Worm (Caenorhabditis elegans) whole organism, mixed stage, embryonic: Measurements from ENCODE around the gene F44D12.6.

Experiments
- ceh-39 ChIP-seq: fragments of 150-350 bp; optimal IDR thresholded peaks from 2 replicates; lab custom pipeline; 2014; ENCODE audit warnings: missing biosample characterization, missing genetic modification characterization
- ces-1 ChIP-seq: fragments of 150-350 bp; optimal IDR thresholded peaks from 2 replicates; lab custom pipeline; 2014; ENCODE audit warnings: missing biosample characterization, missing genetic modification reagents, missing genetic modification characterization
- drap-1 ChIP-seq: fragments of 200-800 bp; sonication (Bioruptor generic); optimal IDR thresholded peaks from 3 replicates; lab custom pipeline; 2018; ENCODE audit warnings: mild to moderate bottlenecking, missing genetic modification characterization, missing compliant biosample characterization
- elt-1 ChIP-seq: sonication (generic microtip); optimal IDR thresholded peaks from 2 replicates; lab custom pipeline; 2017; ENCODE audit warnings: missing genetic modification characterization, mild to moderate bottlenecking, missing compliant biosample characterization, antibody characterized with exemption, moderate library complexity, borderline replicate concordance; ENCODE audit not compliant: insufficient read depth
- elt-3 ChIP-seq: fragments of 150-350 bp; optimal IDR thresholded peaks from 2 replicates; lab custom pipeline; 2014; ENCODE audit warnings: missing biosample characterization, missing genetic modification characterization
- lin-32 ChIP-seq: fragments of 200-800 bp; sonication (Bioruptor generic); optimal IDR thresholded peaks from 2 replicates; lab custom pipeline; 2018; ENCODE audit warnings: mild to moderate bottlenecking, missing genetic modification characterization, missing compliant biosample characterization
- mab-5 ChIP-seq: fragments of 150-350 bp; optimal IDR thresholded peaks from 2 replicates; lab custom pipeline; 2014; ENCODE audit warnings: missing biosample characterization, missing genetic modification characterization
- mep-1 ChIP-seq: fragments of 150-350 bp; optimal IDR thresholded peaks from 2 replicates; lab custom pipeline; 2017; ENCODE audit warnings: missing biosample characterization, missing genetic modification reagents, missing genetic modification characterization, inconsistent platforms
- nhr-12 ChIP-seq: fragments of 150-350 bp; optimal IDR thresholded peaks from 2 replicates; lab custom pipeline; 2014; ENCODE audit warnings: missing biosample characterization, missing genetic modification characterization
- nhr-28 ChIP-seq: fragments of 150-350 bp; optimal IDR thresholded peaks from 2 replicates; lab custom pipeline; 2014; ENCODE audit warnings: missing biosample characterization, missing genetic modification characterization
- nhr-76 ChIP-seq: sonication (generic microtip); optimal IDR thresholded peaks from 2 replicates; lab custom pipeline; 2017; ENCODE audit warnings: missing biosample characterization, missing genetic modification characterization
- pha-4 ChIP-seq: fragments of 150-350 bp; optimal IDR thresholded peaks from 2 replicates; lab custom pipeline; 2018; ENCODE audit warnings: missing biosample characterization, missing genetic modification reagents, missing genetic modification characterization
- unc-39 ChIP-seq: fragments of 150-350 bp; optimal IDR thresholded peaks from 2 replicates; lab custom pipeline; 2014; ENCODE audit warnings: missing biosample characterization, missing genetic modification characterization
- ztf-11 ChIP-seq: fragments of 150-350 bp; optimal IDR thresholded peaks from 2 replicates; lab custom pipeline; 2014; ENCODE audit warnings: missing biosample characterization, missing genetic modification characterization

- no peak for TF ChIP-seq mep-1 (tag; lab: Kevin White, UChicago)
- no peak for TF ChIP-seq ces-1 (GFP tag; lab: Kevin White, UChicago)
- no peak for TF ChIP-seq nhr-28 (tag; lab: Kevin White, UChicago)
- TF ChIP-seq drap-1 (GFP tag; lab: Kevin White, UChicago), result no peak
- TF ChIP-seq nhr-12 (tag; lab: Kevin White, UChicago), result no peak
- no peak for TF ChIP-seq elt-3
- no peak for TF ChIP-seq ztf-11 (tag; lab: Kevin White, UChicago)
- no peak for TF ChIP-seq nhr-76 (tag; lab: Kevin White, UChicago)
- TF ChIP-seq pha-4 (tag; lab: Kevin White, UChicago), result no peak
- no peak for TF ChIP-seq mab-5 (tag; lab: Kevin White, UChicago)
- no peak for TF ChIP-seq elt-1
- TF ChIP-seq unc-39 (tag; lab: Kevin White, UChicago), result no peak
- TF ChIP-seq ceh-39 (tag; lab: Kevin White, UChicago), result no peak
- TF ChIP-seq lin-32 (GFP tag; lab: Kevin White, UChicago), result no peak
Observed at ce11 chrIV:10001748-10002147, 31.4 kb upstream of the F44D12.6 start, which contains the start of gene C47E12.3.
